Fruit fly (Drosophila melanogaster) whole organism, embryonic: ENCODE results near the gene CG13315.

Experiments
- Bgb ChIP-seq: fragments of 200-800 bp; sonication (Bioruptor generic); IDR thresholded peaks from 2 replicates; pipeline ENCODE4 v1.3.6; 2022; ENCODE audit warnings: missing biosample characterization, missing genetic modification characterization; ENCODE audit not compliant: partially characterized antibody
- CG10267 ChIP-seq: fragments of 200-800 bp; sonication (Bioruptor generic); optimal IDR thresholded peaks from 2 replicates; lab custom pipeline; 2018; ENCODE audit warnings: missing biosample characterization, mild to moderate bottlenecking, missing genetic modification characterization, moderate library complexity
- CG11456 ChIP-seq: fragments of 200-800 bp; sonication (Bioruptor generic); IDR thresholded peaks from 3 replicates; pipeline ENCODE4 v1.3.6; 2022; ENCODE audit warnings: missing biosample characterization, missing genetic modification characterization
- CG11723 ChIP-seq: fragments of 200-800 bp; sonication (Bioruptor generic); optimal IDR thresholded peaks from 2 replicates; lab custom pipeline; 2017; ENCODE audit warnings: missing biosample characterization, mild to moderate bottlenecking, missing genetic modification characterization
- CG12104 ChIP-seq: fragments of 200-800 bp; sonication (Bioruptor generic); optimal IDR thresholded peaks from 3 replicates; lab custom pipeline; 2016; ENCODE audit warnings: missing biosample characterization, missing genetic modification characterization
- CG12299 ChIP-seq: fragments of 200-800 bp; sonication (Bioruptor generic); optimal IDR thresholded peaks from 2 replicates; lab custom pipeline; 2018; ENCODE audit warnings: missing biosample characterization, mild to moderate bottlenecking, missing genetic modification characterization
- CG13287 ChIP-seq: fragments of 200-800 bp; sonication (Bioruptor generic); IDR thresholded peaks from 2 replicates; pipeline ENCODE4 v1.3.6; 2022; ENCODE audit warnings: missing biosample characterization, missing genetic modification characterization; ENCODE audit not compliant: partially characterized antibody
- CG14710 ChIP-seq: fragments of 200-800 bp; sonication (Bioruptor generic); optimal IDR thresholded peaks from 3 replicates; lab custom pipeline; 2019; ENCODE audit warnings: missing biosample characterization, mild to moderate bottlenecking, missing genetic modification characterization, moderate library complexity
- CG15073 ChIP-seq: fragments of 200-800 bp; sonication (Bioruptor generic); optimal IDR thresholded peaks from 2 replicates; lab custom pipeline; 2016; ENCODE audit warnings: missing biosample characterization, missing genetic modification characterization
- CG15514 ChIP-seq: fragments of 200-800 bp; sonication (Bioruptor generic); optimal IDR thresholded peaks from 3 replicates; lab custom pipeline; 2017; ENCODE audit warnings: missing biosample characterization, missing genetic modification characterization, mild to moderate bottlenecking, moderate library complexity, missing genetic modification reagents
- CG15696 ChIP-seq: fragments of 200-800 bp; sonication (Bioruptor generic); optimal IDR thresholded peaks from 2 replicates; lab custom pipeline; 2019; ENCODE audit warnings: missing biosample characterization, mild to moderate bottlenecking, missing genetic modification characterization, moderate library complexity
- CG16815 ChIP-seq: fragments of 200-800 bp; sonication (Bioruptor generic); optimal IDR thresholded peaks from 3 replicates; lab custom pipeline; 2017; ENCODE audit warnings: missing biosample characterization, mild to moderate bottlenecking, missing genetic modification characterization
- CG17186 ChIP-seq: fragments of 200-800 bp; sonication (Bioruptor generic); optimal IDR thresholded peaks from 3 replicates; lab custom pipeline; 2017; ENCODE audit warnings: missing biosample characterization, missing genetic modification reagents, missing genetic modification characterization
- CG31388 ChIP-seq: fragments of 200-800 bp; sonication (Bioruptor generic); optimal IDR thresholded peaks from 2 replicates; lab custom pipeline; 2016; ENCODE audit warnings: missing biosample characterization, missing genetic modification characterization
- CG34376 ChIP-seq: fragments of 200-800 bp; sonication (Bioruptor generic); optimal IDR thresholded peaks from 2 replicates; lab custom pipeline; 2018; ENCODE audit warnings: missing biosample characterization, mild to moderate bottlenecking, missing genetic modification characterization
- CG4730 ChIP-seq: fragments of 200-800 bp; sonication (Bioruptor generic); IDR thresholded peaks from 2 replicates; pipeline ENCODE4 v1.3.6; 2022; ENCODE audit warnings: missing biosample characterization, missing genetic modification characterization
- CG9727 ChIP-seq: fragments of 200-800 bp; sonication (Bioruptor generic); optimal IDR thresholded peaks from 3 replicates; lab custom pipeline; 2017; ENCODE audit warnings: missing biosample characterization, mild to moderate bottlenecking, missing genetic modification characterization
- D ChIP-seq, 2 experiments: fragments of 200-800 bp in 1 of 2; fragments of >200 bp in 1 of 2; sonication (Bioruptor generic) in 1 of 2; optimal IDR thresholded peaks; 2 replicates in 1 of 2; 3 replicates in 1 of 2; lab custom pipeline; 2017; ENCODE audit warnings: mild to moderate bottlenecking in 1 of 2, missing biosample characterization in 1 of 2, missing genetic modification characterization in 1 of 2, missing genetic modification reagents in 1 of 2
- Deaf1 ChIP-seq: fragments of 200-800 bp; optimal IDR thresholded peaks from 3 replicates; lab custom pipeline; 2019; ENCODE audit warnings: missing biosample characterization, mild to moderate bottlenecking, missing genetic modification characterization, moderate library complexity
- Ets97D ChIP-seq: fragments of 200-800 bp; sonication (Bioruptor generic); optimal IDR thresholded peaks from 3 replicates; lab custom pipeline; 2016; ENCODE audit warnings: missing biosample characterization, missing genetic modification characterization
- Fer1 ChIP-seq: fragments of 200-800 bp; sonication (Bioruptor generic); optimal IDR thresholded peaks from 2 replicates; lab custom pipeline; 2017; ENCODE audit warnings: missing biosample characterization, mild to moderate bottlenecking, missing genetic modification characterization
- HmgD ChIP-seq: fragments of 200-800 bp; sonication (Bioruptor generic); optimal IDR thresholded peaks from 3 replicates; lab custom pipeline; 2016; ENCODE audit warnings: missing biosample characterization, missing genetic modification characterization
- Hmr ChIP-seq: fragments of 200-800 bp; sonication (Bioruptor generic); optimal IDR thresholded peaks from 3 replicates; lab custom pipeline; 2017; ENCODE audit warnings: mild to moderate bottlenecking, missing biosample characterization, missing genetic modification reagents, missing genetic modification characterization
- NC2β ChIP-seq: fragments of 200-800 bp; sonication (Bioruptor generic); optimal IDR thresholded peaks from 2 replicates; lab custom pipeline; 2016; ENCODE audit warnings: missing biosample characterization, missing genetic modification characterization
- Neu2 ChIP-seq: fragments of 200-800 bp; sonication (Bioruptor generic); optimal IDR thresholded peaks from 3 replicates; lab custom pipeline; 2016; ENCODE audit warnings: missing biosample characterization, missing genetic modification characterization, borderline replicate concordance
- Pdp1 ChIP-seq, 2 experiments: fragments of 200-800 bp; sonication (Bioruptor generic); optimal IDR thresholded peaks; 3 replicates each; lab custom pipeline; 2016; ENCODE audit warnings: missing biosample characterization in 2 of 2, missing genetic modification characterization in 2 of 2, mild to moderate bottlenecking in 1 of 2, moderate library complexity in 1 of 2
- Sox102F ChIP-seq: fragments of 200-800 bp; sonication (Bioruptor generic); optimal IDR thresholded peaks from 2 replicates; lab custom pipeline; 2018; ENCODE audit warnings: missing biosample characterization, mild to moderate bottlenecking, missing genetic modification characterization, moderate library complexity
- abd-A ChIP-seq: fragments of 200-800 bp; sonication (Bioruptor generic); optimal IDR thresholded peaks from 3 replicates; lab custom pipeline; 2019; ENCODE audit warnings: missing biosample characterization, mild to moderate bottlenecking, missing genetic modification characterization, moderate library complexity
- ara ChIP-seq: fragments of 200-800 bp; sonication (Bioruptor generic); IDR thresholded peaks from 2 replicates; pipeline ENCODE4 v1.3.6; 2022; ENCODE audit warnings: missing biosample characterization, missing genetic modification characterization
- ato ChIP-seq: fragments of 200-800 bp; sonication (Bioruptor generic); IDR thresholded peaks from 2 replicates; pipeline ENCODE4 v1.3.6; 2022; ENCODE audit warnings: missing biosample characterization, missing genetic modification characterization; ENCODE audit not compliant: partially characterized antibody
- cwo ChIP-seq: fragments of 200-800 bp; sonication (Bioruptor generic); optimal IDR thresholded peaks from 3 replicates; lab custom pipeline; 2017; ENCODE audit warnings: missing biosample characterization, missing genetic modification characterization, mild to moderate bottlenecking, moderate library complexity, missing genetic modification reagents
- ham ChIP-seq: fragments of 200-800 bp; sonication (Bioruptor generic); IDR thresholded peaks from 2 replicates; pipeline ENCODE4 v1.3.6; 2022; ENCODE audit warnings: missing biosample characterization, missing genetic modification characterization
- maf-S ChIP-seq: fragments of 200-800 bp; sonication (Bioruptor generic); optimal IDR thresholded peaks from 2 replicates; lab custom pipeline; 2016; ENCODE audit warnings: missing biosample characterization, missing genetic modification characterization
- mld ChIP-seq: fragments of 200-800 bp; sonication (Bioruptor generic); IDR thresholded peaks from 3 replicates; pipeline ENCODE4 v1.3.6; 2022; ENCODE audit warnings: missing biosample characterization, missing genetic modification characterization; ENCODE audit not compliant: partially characterized antibody
- pnt ChIP-seq: fragments of 200-800 bp; sonication (Bioruptor generic); optimal IDR thresholded peaks from 3 replicates; lab custom pipeline; 2016; ENCODE audit warnings: missing biosample characterization, missing genetic modification characterization
- pros ChIP-seq: fragments of 200-800 bp; sonication (Bioruptor generic); optimal IDR thresholded peaks from 3 replicates; lab custom pipeline; 2019; ENCODE audit warnings: missing biosample characterization, mild to moderate bottlenecking, missing genetic modification characterization, moderate library complexity
- pzg ChIP-seq: fragments of 200-800 bp; sonication (Bioruptor generic); optimal IDR thresholded peaks from 3 replicates; lab custom pipeline; 2018; ENCODE audit warnings: missing biosample characterization, mild to moderate bottlenecking, missing genetic modification characterization, moderate library complexity
- schlank ChIP-seq: fragments of 200-800 bp; sonication (Bioruptor generic); optimal IDR thresholded peaks from 2 replicates; lab custom pipeline; 2018; ENCODE audit warnings: missing biosample characterization, mild to moderate bottlenecking, missing genetic modification characterization
- sug ChIP-seq: fragments of 200-800 bp; optimal IDR thresholded peaks from 2 replicates; lab custom pipeline; 2019; ENCODE audit warnings: missing biosample characterization, mild to moderate bottlenecking, missing genetic modification characterization, moderate library complexity
- tna ChIP-seq: fragments of 200-800 bp; sonication (Bioruptor generic); IDR thresholded peaks from 2 replicates; pipeline ENCODE4 v1.3.6; 2022; ENCODE audit warnings: missing biosample characterization, missing genetic modification characterization; ENCODE audit not compliant: partially characterized antibody
- unpg ChIP-seq: fragments of 200-800 bp; sonication (Bioruptor generic); optimal IDR thresholded peaks from 3 replicates; lab custom pipeline; 2018; ENCODE audit warnings: missing biosample characterization, mild to moderate bottlenecking, missing genetic modification characterization, moderate library complexity
- vfl ChIP-seq: fragments of 200-800 bp; sonication (Bioruptor generic); optimal IDR thresholded peaks from 2 replicates; lab custom pipeline; 2016; ENCODE audit warnings: missing biosample characterization, missing genetic modification characterization
- z ChIP-seq: fragments of 200-800 bp; sonication (Bioruptor generic); IDR thresholded peaks from 3 replicates; pipeline ENCODE4 v1.3.6; 2022; ENCODE audit warnings: missing biosample characterization, missing genetic modification characterization

Gene CG13315

DNA sequence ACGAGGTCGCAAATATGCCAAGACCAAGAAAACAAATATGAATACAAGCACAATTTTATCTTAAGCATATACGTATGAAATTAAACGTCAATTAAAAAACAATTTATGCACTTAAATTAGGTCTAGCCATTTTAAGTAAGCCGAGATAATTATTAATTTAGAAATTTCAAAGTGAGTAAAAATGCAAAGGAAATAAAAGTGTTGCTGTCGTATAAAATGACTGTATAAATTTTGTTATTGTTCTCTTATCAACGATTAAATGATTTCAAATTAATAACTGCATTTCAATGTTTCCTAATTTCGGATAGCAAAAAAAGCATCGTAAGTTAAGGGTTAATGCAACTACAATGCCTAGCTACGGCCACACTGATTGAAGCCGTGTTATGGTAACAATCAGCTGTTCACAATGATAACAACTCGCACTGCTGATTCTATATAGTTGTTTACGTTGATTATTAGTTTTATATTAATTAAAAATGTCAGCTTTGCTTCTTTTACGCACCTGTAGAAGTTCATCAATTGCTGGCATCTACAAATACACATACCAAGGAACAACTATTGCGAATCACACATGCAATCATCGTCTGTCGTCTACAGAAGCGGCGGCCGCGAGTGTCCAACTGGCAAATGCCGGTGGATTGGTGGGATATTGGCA lies 23.8 kb upstream of the CG13315 start, which contains the start of the genes CG4911 and CG4942 (continued):
- no peak for TF ChIP-seq CG12299 (tag; lab: Kevin White, UChicago)
- TF ChIP-seq maf-S (GFP tag; lab: Kevin White, UChicago): peak; percentile 27
- TF ChIP-seq mld: no peak
- no peak for TF ChIP-seq ato (GFP tag; lab: Robert Waterston, UW)
- peak; percentile 73; the same call in 2 of the 3 replicates for TF ChIP-seq CG11456
- TF ChIP-seq CG16815: peak; percentile 69
- TF ChIP-seq Ets97D (GFP tag; lab: Kevin White, UChicago): no peak
- no peak for TF ChIP-seq Neu2 (GFP tag; lab: Kevin White, UChicago)
- peak; percentile 32 for TF ChIP-seq HmgD (GFP tag; lab: Kevin White, UChicago)
- peak; percentile 64 for TF ChIP-seq Hmr
- TF ChIP-seq CG9727: peak; percentile 42

DNA sequence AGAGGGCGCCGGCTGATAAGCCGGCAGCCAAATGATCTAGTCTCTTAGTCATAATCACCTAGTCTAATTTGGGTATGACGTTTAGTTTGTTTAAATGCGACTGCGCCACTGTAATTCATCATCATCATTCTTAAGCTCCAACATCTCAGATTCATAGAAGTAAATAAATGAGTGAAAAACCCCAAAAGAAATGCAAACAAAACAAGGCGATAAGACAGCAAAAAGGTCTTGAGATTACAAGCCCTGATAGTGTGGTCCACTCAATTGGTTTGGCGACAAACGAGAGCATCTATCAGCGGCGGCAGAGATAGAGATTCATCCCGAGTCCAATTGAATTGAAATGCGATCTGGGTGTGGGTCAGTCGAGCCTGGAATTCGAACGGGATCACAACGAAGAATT lies 22.4 kb upstream of the CG13315 start, which contains the start of gene teq:
TSS of gene teq (plus strand) at position 359 of the 400 bp plus-strand sequence.
- peak; percentile 81 for TF ChIP-seq CG34376 (GFP tag; lab: Kevin White, UChicago)
- TF ChIP-seq CG17186 (GFP tag; lab: Kevin White, UChicago): no peak
- TF ChIP-seq pros (GFP tag; lab: Kevin White, UChicago): peak; percentile 62
- peak; percentile 28 for TF ChIP-seq sug (tag; lab: Kevin White, UChicago)
- peak; percentile 77; the same call in 2 of the 3 replicates for TF ChIP-seq z (GFP tag; lab: Robert Waterston, UW)

DNA sequence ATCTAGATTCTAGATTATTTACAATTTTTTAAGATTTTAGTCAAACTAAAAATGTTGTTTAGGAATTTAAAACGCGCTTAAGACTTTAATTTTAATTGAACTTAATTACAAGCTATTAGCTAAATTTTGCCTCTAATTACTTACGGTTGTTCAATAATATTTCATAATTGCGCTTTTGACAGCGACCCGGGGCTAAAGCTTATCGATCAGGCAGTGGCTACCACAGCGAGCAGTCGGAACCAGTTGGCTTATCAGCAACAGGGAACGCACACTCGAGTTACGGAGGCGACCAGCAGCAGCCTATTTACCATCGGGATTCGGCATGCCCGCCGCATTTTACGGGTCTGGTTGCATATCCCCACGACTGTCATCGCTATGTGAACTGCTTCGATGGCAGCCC lies 21.8 kb upstream of the CG13315 start:
- TF ChIP-seq CG15696 (tag; lab: Kevin White, UChicago) (no peak), CG11723 (GFP tag; lab: Kevin White, UChicago) (no peak), Bgb (GFP tag; lab: Robert Waterston, UW) (no peak), abd-A (tag; lab: Kevin White, UChicago) (no peak), CG13287 (GFP tag; lab: Robert Waterston, UW) (no peak), ara (GFP tag; lab: Robert Waterston, UW) (no peak), CG15514 (GFP tag; lab: Kevin White, UChicago) (peak; percentile 78), CG11456 (no peak), CG12104 (GFP tag; lab: Kevin White, UChicago) (no peak), Deaf1 (tag; lab: Kevin White, UChicago) (no peak), schlank (tag; lab: Kevin White, UChicago) (no peak), pnt (GFP tag; lab: Kevin White, UChicago) (no peak), vfl (no peak), Pdp1 (GFP tag; optimal IDR thresholded peaks at IDR 0.05; lab: Kevin White, UChicago) (peak in 1 of 2 experiments; percentile 72), CG15073 (no peak), NC2β (GFP tag; lab: Kevin White, UChicago) (no peak)
- TF ChIP-seq, all 482 proteins: peak for 2

DNA sequence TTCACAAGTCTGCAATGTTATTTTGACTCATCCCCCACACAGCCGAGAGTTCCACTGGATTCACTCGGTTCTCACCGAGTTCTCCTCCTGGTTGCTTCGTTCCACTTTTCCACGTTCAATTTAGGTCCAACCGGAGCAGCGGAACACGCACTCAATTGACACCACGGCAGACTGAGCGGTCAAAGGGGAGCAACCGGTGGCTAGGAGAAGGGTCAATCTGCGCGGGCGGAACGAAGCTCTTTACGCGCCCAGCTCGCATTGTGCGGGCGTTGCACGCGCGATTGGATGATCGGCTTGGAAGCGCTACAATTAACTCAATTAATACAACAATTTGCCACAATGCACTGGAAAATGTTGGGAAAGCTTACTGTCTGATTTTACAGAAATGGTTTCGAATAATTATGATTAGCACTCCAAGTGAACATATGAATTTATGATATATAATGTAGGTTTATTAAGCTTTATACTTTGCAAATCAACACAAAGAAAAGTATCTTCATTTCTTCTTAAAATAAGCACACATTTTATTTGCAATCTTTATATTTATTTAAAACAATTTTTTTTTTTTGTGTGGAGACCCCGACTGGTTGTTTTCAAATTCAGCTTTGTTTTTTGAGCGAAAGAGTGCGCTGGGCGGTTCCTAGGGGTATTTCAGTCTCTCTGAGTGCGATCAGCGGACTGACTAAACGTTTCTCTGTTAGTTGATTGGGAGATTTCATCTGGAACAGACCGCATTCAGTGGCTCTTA lies 4.1 kb upstream of the CG13315 start, which contains the start of gene CG32032:
TSS of gene CG32032 (plus strand) at position 698 of the 748 bp plus-strand sequence.
- no peak for TF ChIP-seq CG10267 (tag; lab: Kevin White, UChicago)
- no peak for TF ChIP-seq CG12299 (tag; lab: Kevin White, UChicago)
- no peak for TF ChIP-seq pzg (GFP tag; lab: Kevin White, UChicago)
- no peak for TF ChIP-seq ham (GFP tag; lab: Robert Waterston, UW)
- no peak for TF ChIP-seq D (optimal IDR thresholded peaks at IDR 0.05; lab: Kevin White, UChicago)
- TF ChIP-seq D (GFP tag; optimal IDR thresholded peaks at IDR 0.05; lab: Kevin White, UChicago): no peak
- no peak for TF ChIP-seq CG31388
- TF ChIP-seq cwo: peak; percentile 44
- TF ChIP-seq Fer1 (GFP tag; lab: Kevin White, UChicago): no peak
- no peak for TF ChIP-seq CG4730 (GFP tag; lab: Robert Waterston, UW)
- no peak for TF ChIP-seq CG14710 (tag; lab: Kevin White, UChicago)
- TF ChIP-seq unpg (GFP tag; lab: Kevin White, UChicago): no peak
- no peak for TF ChIP-seq tna (GFP tag; lab: Robert Waterston, UW)
- TF ChIP-seq Sox102F (GFP tag; lab: Kevin White, UChicago): no peak
